Worm (Caenorhabditis elegans) whole organism, L4/young adult: Measurements from ENCODE around the gene T16A9.3.

Source experiments
- W03F9.2 ChIP-seq: fragments of 150-350 bp; optimal IDR thresholded peaks from 2 replicates; lab custom pipeline; 2014; ENCODE audit warnings: missing biosample characterization, missing genetic modification characterization
- him-1 ChIP-seq: sonication (generic microtip); optimal IDR thresholded peaks from 2 replicates; lab custom pipeline; 2016; ENCODE audit warnings: missing genotype, missing genetic modification reagents, missing genetic modification characterization, missing compliant biosample characterization

ce11 chrV:14167629-14168028 lies 37.7 kb upstream of the T16A9.3 start, which contains the start of gene ocam-1:
- TF ChIP-seq him-1 (tag; lab: Kevin White, UChicago) (no peak), W03F9.2 (no peak)
